Worm (Caenorhabditis elegans) whole organism, L4/young adult: ENCODE results near the gene str-247.

Experiments
- W03F9.2 ChIP-seq: fragments of 150-350 bp; optimal IDR thresholded peaks from 2 replicates; lab custom pipeline; 2014; ENCODE audit warnings: missing biosample characterization, missing genetic modification characterization
- dao-5 ChIP-seq: sonication (generic microtip); optimal IDR thresholded peaks from 2 replicates; lab custom pipeline; 2016; ENCODE audit warnings: missing genotype, missing genetic modification characterization, moderate library complexity, missing compliant biosample characterization
- him-1 ChIP-seq: sonication (generic microtip); optimal IDR thresholded peaks from 2 replicates; lab custom pipeline; 2016; ENCODE audit warnings: missing genotype, missing genetic modification reagents, missing genetic modification characterization, missing compliant biosample characterization

ce11 chrV:3976964-3977363, 23.1 kb downstream of the str-247 start, which contains the start of gene str-83:
- TF ChIP-seq dao-5 (tag; lab: Kevin White, UChicago) (no peak), him-1 (tag; lab: Kevin White, UChicago) (no peak), W03F9.2 (tag; lab: Kevin White, UChicago) (no peak)
